Worm (Caenorhabditis elegans): ENCODE results near the gene him-14.

ce11 chrII:7095970-7096369, 26.2 kb upstream of the him-14 start:
- no peak for TF ChIP-seq dao-5 (tag; optimal IDR thresholded peaks at IDR 0.05)
- TF ChIP-seq W03F9.2 (tag; optimal IDR thresholded peaks at IDR 0.05) = no peak
- no peak for TF ChIP-seq him-1 (tag; optimal IDR thresholded peaks at IDR 0.05)
